Fruit fly (Drosophila melanogaster) whole organism: ENCODE measurements around the gene LanB1.

Source experiments
- CG8478 ChIP-seq: fragments of >200 bp; optimal IDR thresholded peaks from 2 replicates; lab custom pipeline; 2018; ENCODE audit warnings: inconsistent platforms
- Dll ChIP-seq: fragments of >200 bp; optimal IDR thresholded peaks from 2 replicates; lab custom pipeline; 2017
- EcR ChIP-seq, 2 experiments: fragments of >200 bp; optimal IDR thresholded peaks; 2 replicates each; lab custom pipeline; 2017; ENCODE audit warnings: missing biosample characterization in 2 of 2, missing genetic modification characterization in 2 of 2, missing genetic modification reagents in 2 of 2
- pan ChIP-seq: fragments of >200 bp; optimal IDR thresholded peaks from 2 replicates; lab custom pipeline; 2017
- psq ChIP-seq: fragments of >200 bp; optimal IDR thresholded peaks from 2 replicates; lab custom pipeline; 2017
- usp ChIP-seq: fragments of >200 bp; optimal IDR thresholded peaks from 2 replicates; lab custom pipeline; 2017; ENCODE audit warnings: missing biosample characterization, missing genetic modification characterization, mixed read lengths

LanB1 gene

DNA sequence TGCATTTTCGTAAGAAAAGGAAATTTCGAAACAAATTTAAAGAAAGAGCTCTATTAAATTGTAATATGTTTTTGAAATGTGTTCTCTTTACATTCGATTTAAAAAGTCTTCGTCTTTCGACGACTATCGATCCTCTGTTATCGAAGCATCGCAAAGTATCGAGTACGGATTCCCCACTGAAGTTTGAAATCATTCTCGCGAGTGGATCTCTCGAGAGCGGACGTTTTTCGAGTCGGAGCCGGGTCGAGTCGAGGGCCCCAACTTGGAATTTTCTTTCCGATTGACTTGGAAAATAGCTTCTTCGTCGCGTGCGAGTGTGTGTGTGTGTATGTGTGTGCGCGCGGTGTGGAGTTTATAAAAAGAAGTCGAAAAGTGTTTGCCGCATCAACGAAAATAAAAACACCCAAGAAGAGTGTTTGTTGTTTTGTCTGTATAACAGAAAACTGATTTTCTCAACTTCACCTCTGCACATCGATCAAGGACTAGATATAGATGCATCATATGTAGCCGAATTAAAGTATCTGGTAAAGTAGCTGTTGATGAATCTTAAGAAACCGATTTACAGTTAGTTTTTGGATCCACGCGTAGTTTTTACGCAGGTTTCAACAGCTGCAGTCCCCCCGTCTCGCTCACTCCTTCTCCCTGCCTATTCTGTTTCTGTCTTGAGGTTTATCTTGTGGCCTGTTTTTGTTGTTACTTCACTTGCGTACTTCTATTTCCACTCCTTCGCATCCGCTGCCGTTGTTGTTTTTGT lies at the start of gene LanB1:
TSS of gene LanB1 (plus strand) at position 190 of the 754 bp plus-strand sequence.
- no peak for TF ChIP-seq psq (lab: Kevin White, UChicago)
- TF ChIP-seq usp (GFP tag; lab: Kevin White, UChicago) = no peak
- no peak for TF ChIP-seq pan (lab: Kevin White, UChicago)
- TF ChIP-seq CG8478 = no peak
- no peak for TF ChIP-seq EcR (GFP tag; optimal IDR thresholded peaks at IDR 0.05; lab: Kevin White, UChicago)
- no peak for TF ChIP-seq Dll (lab: Kevin White, UChicago)

- TF ChIP-seq Dll (lab: Kevin White, UChicago) = no peak
- no peak for TF ChIP-seq CG8478
- no peak for TF ChIP-seq EcR (GFP tag; optimal IDR thresholded peaks at IDR 0.05; lab: Kevin White, UChicago)
- no peak for TF ChIP-seq pan (lab: Kevin White, UChicago)
- no peak for TF ChIP-seq psq (lab: Kevin White, UChicago)
- no peak for TF ChIP-seq usp (GFP tag; lab: Kevin White, UChicago)
Measured at dm6 chr2L:7767328-7767727, 43.9 kb upstream of the LanB1 start, which contains the start of gene CG7191. TSS of gene CG7191 (plus strand) at chr2L:7767628.

DNA sequence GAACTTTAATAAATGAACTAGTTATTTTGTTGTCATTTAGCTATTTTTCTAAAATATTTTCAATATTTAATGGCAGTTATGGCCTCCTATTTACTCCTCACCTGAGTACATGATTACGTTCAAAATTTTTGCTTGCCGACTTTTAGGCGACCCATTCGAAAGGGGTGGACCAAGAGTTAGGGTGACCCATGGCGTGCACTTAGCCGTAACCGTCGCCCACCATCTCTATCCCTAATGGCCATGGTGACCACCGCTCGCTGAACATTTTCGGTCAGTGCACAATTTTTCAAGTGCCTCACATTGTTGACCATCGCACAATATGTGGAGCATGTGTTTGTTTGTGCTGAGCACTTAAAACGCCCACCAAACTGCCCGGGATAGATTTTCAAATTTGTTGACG lies 39.3 kb upstream of the LanB1 start:
- TF ChIP-seq pan (lab: Kevin White, UChicago) = no peak
- TF ChIP-seq CG8478 = no peak
- TF ChIP-seq usp (GFP tag; lab: Kevin White, UChicago) = no peak
- TF ChIP-seq psq (lab: Kevin White, UChicago) = no peak
- TF ChIP-seq EcR (GFP tag; optimal IDR thresholded peaks at IDR 0.05; lab: Kevin White, UChicago) = no peak
- no peak for TF ChIP-seq Dll (lab: Kevin White, UChicago)

DNA sequence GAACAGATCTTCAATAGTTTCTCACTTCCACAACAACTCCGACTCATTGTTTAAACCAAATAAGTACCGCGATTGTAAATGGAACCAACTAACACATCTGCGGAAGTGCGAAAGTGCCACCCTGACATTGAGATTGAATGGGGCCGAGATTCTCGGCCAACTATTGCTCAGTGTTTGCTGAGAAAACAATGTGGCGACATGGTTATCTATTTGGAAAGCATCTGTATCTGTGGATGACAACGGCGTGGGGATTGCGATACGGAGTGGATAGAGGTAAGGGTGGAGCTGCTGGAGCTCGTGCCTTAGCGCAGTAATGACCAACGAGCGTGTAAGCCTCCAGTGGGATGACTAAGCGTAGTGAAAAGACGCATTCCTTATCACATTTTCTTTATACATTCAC lies 36.0 kb upstream of the LanB1 start:
- TF ChIP-seq psq (lab: Kevin White, UChicago) (no peak), pan (lab: Kevin White, UChicago) (no peak), Dll (lab: Kevin White, UChicago) (no peak), EcR (GFP tag; optimal IDR thresholded peaks at IDR 0.05; lab: Kevin White, UChicago) (no peak), CG8478 (no peak), usp (GFP tag; lab: Kevin White, UChicago) (no peak)

DNA sequence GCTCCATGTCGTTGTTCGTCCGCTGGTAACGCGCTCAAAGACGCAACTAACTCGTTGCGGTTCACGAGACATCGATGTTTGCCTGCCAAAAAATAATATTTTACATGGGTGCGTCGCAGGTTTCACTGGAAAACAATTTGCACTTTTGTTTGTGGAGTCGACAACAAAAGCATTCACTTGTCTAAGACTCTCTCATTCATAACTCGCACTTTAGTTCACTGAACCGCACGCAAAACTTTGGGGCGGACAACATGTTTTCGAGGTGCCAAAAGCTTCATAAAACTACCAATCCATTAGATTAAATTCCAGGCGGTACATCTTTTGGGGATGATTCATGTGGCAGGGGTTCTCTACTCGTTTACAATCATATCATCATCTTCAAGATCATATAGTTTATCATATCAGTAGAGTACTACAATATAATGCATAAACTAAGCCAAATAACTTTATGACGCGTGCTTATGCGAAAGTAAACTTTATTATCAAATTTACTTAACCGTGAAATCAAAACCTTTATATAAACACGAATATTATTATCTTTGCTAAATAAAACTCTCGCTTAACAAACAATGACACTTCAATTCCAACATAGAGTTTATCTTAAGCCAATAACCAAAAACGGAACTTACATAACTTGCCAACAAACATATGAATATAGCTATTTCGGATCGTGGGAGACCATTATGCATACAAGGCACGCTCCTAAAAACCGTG lies 33.1 kb upstream of the LanB1 start, which contains the start of gene CG7179:
TSS of gene CG7179 (minus strand) at position 51 of the 714 bp plus-strand sequence.
- TF ChIP-seq EcR (GFP tag; optimal IDR thresholded peaks at IDR 0.05; lab: Kevin White, UChicago) = no peak

- TF ChIP-seq CG8478 (no peak), EcR (GFP tag; optimal IDR thresholded peaks at IDR 0.05; lab: Kevin White, UChicago) (no peak)
Measured at dm6 chr2L:7779785-7780184, 31.5 kb upstream of the LanB1 start, which contains the start of gene Uro. TSS of gene Uro (plus strand) at chr2L:7780085.

DNA sequence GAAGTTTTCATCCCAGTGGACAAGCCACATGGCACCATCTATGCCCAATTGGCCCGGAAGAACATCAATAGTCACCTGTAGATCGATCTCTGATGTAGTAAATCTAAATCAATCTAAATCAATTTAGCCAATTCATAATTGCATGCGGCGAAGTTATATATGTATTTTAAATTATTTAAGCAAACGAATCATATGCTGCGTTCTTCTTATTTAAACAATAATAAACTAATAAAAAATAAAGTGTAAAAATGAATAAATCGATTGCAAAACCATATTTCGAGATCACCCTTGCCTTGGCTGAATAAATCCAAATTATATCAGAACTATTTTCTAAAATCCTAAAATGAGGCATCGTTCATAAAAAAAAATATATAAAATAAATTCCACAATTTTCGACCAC lies 30.1 kb upstream of the LanB1 start, which contains the start of gene CG7164:
TSS of gene CG7164 (plus strand) at position 301 of the 400 bp plus-strand sequence.
- no peak for TF ChIP-seq usp (GFP tag; lab: Kevin White, UChicago)

dm6 chr2L:7782788-7783401 lies 28.3 kb upstream of the LanB1 start, which contains the start of gene Brd7-9:
TSS of gene Brd7-9 (plus strand) at chr2L:7782865.
- TF ChIP-seq CG8478 (no peak), Dll (lab: Kevin White, UChicago) (no peak), pan (lab: Kevin White, UChicago) (no peak), EcR (GFP tag; optimal IDR thresholded peaks at IDR 0.05; lab: Kevin White, UChicago) (no peak), usp (GFP tag; lab: Kevin White, UChicago) (no peak), psq (lab: Kevin White, UChicago) (no peak)

dm6 chr2L:7788952-7789466 lies 22.2 kb upstream of the LanB1 start:
- TF ChIP-seq Dll (lab: Kevin White, UChicago) (no peak), psq (lab: Kevin White, UChicago) (no peak), pan (lab: Kevin White, UChicago) (no peak), EcR (GFP tag; optimal IDR thresholded peaks at IDR 0.05; lab: Kevin White, UChicago) (no peak), CG8478 (no peak), usp (GFP tag; lab: Kevin White, UChicago) (no peak)

DNA sequence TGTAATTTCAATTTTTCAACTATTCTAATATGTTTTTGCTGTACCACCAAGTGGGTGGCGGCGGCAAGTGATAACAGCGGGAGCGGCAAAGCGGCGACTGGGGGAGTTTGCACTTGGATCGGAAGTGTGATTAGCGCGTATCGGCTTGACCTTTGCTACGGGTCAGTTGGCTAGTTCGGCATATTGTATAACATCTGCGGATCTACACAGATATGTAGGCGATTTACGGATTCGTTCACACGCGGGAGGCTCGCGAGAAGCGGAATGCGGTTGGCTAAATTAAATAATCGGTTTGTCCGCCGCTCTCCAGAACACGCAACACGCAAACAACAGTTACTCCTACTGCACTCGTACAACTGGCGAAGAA lies 21.2 kb upstream of the LanB1 start:
- no peak for TF ChIP-seq psq (lab: Kevin White, UChicago)
- no peak for TF ChIP-seq EcR (GFP tag; optimal IDR thresholded peaks at IDR 0.05; lab: Kevin White, UChicago)
- TF ChIP-seq pan (lab: Kevin White, UChicago) = no peak
- TF ChIP-seq usp (GFP tag; lab: Kevin White, UChicago) = no peak
- TF ChIP-seq CG8478 = no peak
- TF ChIP-seq Dll (lab: Kevin White, UChicago) = no peak

- TF ChIP-seq EcR (GFP tag; optimal IDR thresholded peaks at IDR 0.05; lab: Kevin White, UChicago) (no peak), CG8478 (no peak), psq (lab: Kevin White, UChicago) (no peak), pan (lab: Kevin White, UChicago) (no peak), usp (GFP tag; lab: Kevin White, UChicago) (no peak), Dll (lab: Kevin White, UChicago) (no peak)
Measured at dm6 chr2L:7790448-7791355, 20.5 kb upstream of the LanB1 start, which contains the start of gene CG7149. TSS of gene CG7149 (minus strand) at chr2L:7790557.
